Fruit fly (Drosophila melanogaster): ENCODE measurements around the gene CG3164.

Gene CG3164

dm6 chr2L:81198-81597 lies 49.4 kb downstream of the CG3164 start (continued):
- TF ChIP-seq Hand (GFP tag; optimal IDR thresholded peaks at IDR 0.05) (peak; percentile 14), Asciz (GFP tag; optimal IDR thresholded peaks at IDR 0.05) (peak; percentile 83), phol (tag; optimal IDR thresholded peaks at IDR 0.05) (no peak), CG10267 (tag; optimal IDR thresholded peaks at IDR 0.05) (no peak), B-H2 (GFP tag; optimal IDR thresholded peaks at IDR 0.05) (peak; percentile 4), sob (GFP tag; IDR thresholded peaks at IDR 0.05) (peak; percentile 36; the same call in 1 of the 2 replicates), Dbx (GFP tag; IDR thresholded peaks at IDR 0.05) (no peak), vfl (GFP tag; optimal IDR thresholded peaks at IDR 0.05) (no peak)

- TF ChIP-seq Ets65A (GFP tag) (peak; percentile 4), CG18619 (GFP tag; optimal IDR thresholded peaks at IDR 0.05) (no peak), lov (optimal IDR thresholded peaks at IDR 0.05) (no peak), lov (GFP tag; IDR thresholded peaks at IDR 0.05) (0 out of 3 replicates have a peak, but pooled peaks have one; percentile 28), gsb (GFP tag; IDR thresholded peaks at IDR 0.05) (no peak), gem (tag; optimal IDR thresholded peaks at IDR 0.05) (no peak), CG2199 (GFP tag; IDR thresholded peaks at IDR 0.05) (0 out of 3 replicates have a peak, but pooled peaks have one; percentile 77)
Measured at dm6 chr2L:78828-79227, 51.8 kb downstream of the CG3164 start.

- no peak for TF ChIP-seq crc (GFP tag; optimal IDR thresholded peaks at IDR 0.05)
- no peak for TF ChIP-seq CG1832 (GFP tag; optimal IDR thresholded peaks at IDR 0.05)
- TF ChIP-seq dm (GFP tag; optimal IDR thresholded peaks at IDR 0.05) = no peak
- no peak for TF ChIP-seq CG9609 (GFP tag; optimal IDR thresholded peaks at IDR 0.05)
- no peak for TF ChIP-seq ken (GFP tag; IDR thresholded peaks at IDR 0.05)
- no peak for TF ChIP-seq pho (GFP tag; optimal IDR thresholded peaks at IDR 0.05)
- TF ChIP-seq Doc3 (GFP tag; IDR thresholded peaks at IDR 0.05; ENCODE audit: partially characterized antibody) = no peak
- no peak for TF ChIP-seq Lpt (GFP tag; optimal IDR thresholded peaks at IDR 0.05)
- no peak for TF ChIP-seq CG7786 (GFP tag; optimal IDR thresholded peaks at IDR 0.05)
- no peak for TF ChIP-seq Ravus (GFP tag; IDR thresholded peaks at IDR 0.05)
- TF ChIP-seq gcm2 (GFP tag; optimal IDR thresholded peaks at IDR 0.05) = no peak
- TF ChIP-seq Deaf1 (tag; optimal IDR thresholded peaks at IDR 0.05) = no peak
- TF ChIP-seq aop (GFP tag; IDR thresholded peaks at IDR 0.05) = no peak
- TF ChIP-seq sna (GFP tag; IDR thresholded peaks at IDR 0.05; ENCODE audit: partially characterized antibody) = no peak
- no peak for TF ChIP-seq grau (tag; optimal IDR thresholded peaks at IDR 0.05)
- TF ChIP-seq CG13775 (GFP tag; optimal IDR thresholded peaks at IDR 0.05) = no peak
- no peak for TF ChIP-seq org-1 (GFP tag; optimal IDR thresholded peaks at IDR 0.05)
- TF ChIP-seq CG42726 (GFP tag; IDR thresholded peaks at IDR 0.05; ENCODE audit: partially characterized antibody) = no peak
Measured at dm6 chr2L:76048-76447, 54.5 kb downstream of the CG3164 start, which contains the start of gene CG11374. Gene CG11374, plus strand, starts transcription at chr2L:76348.

DNA sequence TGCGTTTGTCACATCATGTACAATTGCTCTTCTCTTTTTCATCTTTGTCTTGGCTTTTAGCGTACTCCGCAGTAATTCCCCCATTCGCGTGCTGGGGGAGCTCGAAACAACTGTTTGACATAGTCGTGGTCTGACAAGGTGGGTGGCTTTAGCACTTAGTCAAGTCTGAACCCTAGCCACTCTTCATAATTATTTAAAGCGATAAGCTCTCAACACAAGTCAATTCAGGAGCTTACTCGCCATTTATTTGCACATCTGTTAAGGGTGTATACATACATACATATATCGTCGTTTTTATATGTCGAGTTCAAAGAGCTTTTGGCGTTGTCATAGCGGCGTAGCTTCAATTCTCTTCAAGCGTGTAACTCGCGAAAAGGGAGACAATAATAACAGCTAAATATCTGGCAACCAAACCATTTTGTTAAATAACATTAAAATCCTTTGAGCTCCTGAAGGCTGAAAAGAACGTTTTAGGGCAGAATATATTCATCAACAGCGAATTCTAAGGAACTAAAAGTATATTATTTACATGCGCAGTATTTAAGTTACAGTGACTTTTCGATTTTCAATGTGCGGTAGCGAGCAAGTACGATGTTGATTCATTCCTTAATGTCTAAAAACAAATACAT lies 56.7 kb downstream of the CG3164 start:
- TF ChIP-seq CG8478 (optimal IDR thresholded peaks at IDR 0.05) (no peak), CG4707 (GFP tag; optimal IDR thresholded peaks at IDR 0.05) (no peak), CG10366 (GFP tag; IDR thresholded peaks at IDR 0.05) (no peak), sens (GFP tag) (peak; percentile 25), kay (GFP tag; optimal IDR thresholded peaks at IDR 0.05) (no peak), CG4360 (GFP tag; IDR thresholded peaks at IDR 0.05) (no peak), CG3065 (GFP tag; optimal IDR thresholded peaks at IDR 0.05) (no peak), Hmr (GFP tag; optimal IDR thresholded peaks at IDR 0.05) (no peak), CG16815 (GFP tag; optimal IDR thresholded peaks at IDR 0.05) (no peak), CG15514 (GFP tag; optimal IDR thresholded peaks at IDR 0.05) (no peak), ttk (GFP tag; IDR thresholded peaks at IDR 0.05) (no peak), PHDP (tag; optimal IDR thresholded peaks at IDR 0.05) (no peak), CG17361 (GFP tag; IDR thresholded peaks at IDR 0.05) (no peak), CG6272 (GFP tag; IDR thresholded peaks at IDR 0.05) (no peak), Myb (GFP tag; optimal IDR thresholded peaks at IDR 0.05) (no peak), trem (tag; optimal IDR thresholded peaks at IDR 0.05) (no peak), fd102C (GFP tag; optimal IDR thresholded peaks at IDR 0.05) (no peak)

Data from whole organism, embryonic.